Worm (Caenorhabditis elegans) whole organism, L3 larva: Measurements from ENCODE around the gene K10H10.5.

Experiments
- ceh-82 ChIP-seq: fragments of 150-350 bp; optimal IDR thresholded peaks from 2 replicates; lab custom pipeline; 2014; ENCODE audit warnings: missing biosample characterization, missing genetic modification characterization
- eor-1 ChIP-seq, 2 experiments: fragments of 150-350 bp; optimal IDR thresholded peaks; 2 replicates each; lab custom pipeline; 2014 to 2018; ENCODE audit warnings: missing biosample characterization in 2 of 2, missing genetic modification characterization in 2 of 2
- fkh-10 ChIP-seq: sonication (generic microtip); optimal IDR thresholded peaks from 2 replicates; lab custom pipeline; 2017; ENCODE audit warnings: missing biosample characterization, missing genetic modification reagents, missing genetic modification characterization
- lin-39 ChIP-seq: fragments of 150-350 bp; optimal IDR thresholded peaks from 2 replicates; lab custom pipeline; 2018; ENCODE audit warnings: missing biosample characterization, missing genetic modification reagents, missing genetic modification characterization
- skn-1 ChIP-seq: fragments of 150-350 bp; optimal IDR thresholded peaks from 2 replicates; lab custom pipeline; 2014; ENCODE audit warnings: missing biosample characterization, missing genetic modification characterization
- tbx-2 ChIP-seq: sonication (generic microtip); optimal IDR thresholded peaks from 2 replicates; lab custom pipeline; 2016; ENCODE audit warnings: mild to moderate bottlenecking, missing genetic modification characterization, missing compliant biosample characterization
- unc-62 ChIP-seq: fragments of 150-350 bp; sonication (generic microtip); optimal IDR thresholded peaks from 4 replicates; lab custom pipeline; 2014; ENCODE audit warnings: missing biosample characterization, missing genetic modification reagents, missing genetic modification characterization

- TF ChIP-seq skn-1 (tag; lab: Kevin White, UChicago) (no peak), unc-62 (GFP tag; lab: Kevin White, UChicago) (no peak), tbx-2 (tag; lab: Kevin White, UChicago) (no peak), ceh-82 (tag; lab: Kevin White, UChicago) (no peak), eor-1 (tag; optimal IDR thresholded peaks at IDR 0.05; lab: Kevin White, UChicago) (no peak), lin-39 (tag; lab: Kevin White, UChicago) (no peak), fkh-10 (no peak)
Observed at ce11 chrII:14479583-14480245, 21.8 kb upstream of the K10H10.5 start, which contains the start of gene C13B4.1.
